Fruit fly (Drosophila melanogaster) whole organism, prepupa: ENCODE results near the gene CG31883.

ENCODE experiments used
- CG11762 ChIP-seq: fragments of 200-800 bp; sonication (Bioruptor generic); optimal IDR thresholded peaks from 3 replicates; lab custom pipeline; 2016; ENCODE audit warnings: missing biosample characterization, missing genetic modification characterization; ENCODE audit not compliant: insufficient read depth
- CG15336 ChIP-seq: fragments of 200-800 bp; sonication (Bioruptor generic); IDR thresholded peaks from 2 replicates; pipeline ENCODE4 v1.3.6; 2022; ENCODE audit warnings: missing biosample characterization, missing genetic modification characterization
- CG1621 ChIP-seq: fragments of 200-800 bp; sonication (Bioruptor generic); optimal IDR thresholded peaks from 3 replicates; lab custom pipeline; 2018; ENCODE audit warnings: missing biosample characterization, mild to moderate bottlenecking, missing genetic modification characterization
- CG16779 ChIP-seq: fragments of 200-800 bp; sonication (Bioruptor generic); optimal IDR thresholded peaks from 3 replicates; lab custom pipeline; 2017; ENCODE audit warnings: missing biosample characterization, mild to moderate bottlenecking, missing genetic modification characterization
- CG31627 ChIP-seq: fragments of 200-800 bp; sonication (Bioruptor generic); optimal IDR thresholded peaks from 3 replicates; lab custom pipeline; 2016; ENCODE audit warnings: missing biosample characterization, missing genetic modification characterization
- CG4318 ChIP-seq: fragments of 200-800 bp; sonication (Bioruptor generic); optimal IDR thresholded peaks from 3 replicates; lab custom pipeline; 2017; ENCODE audit warnings: missing biosample characterization, mild to moderate bottlenecking, missing genetic modification characterization
- CG6163 ChIP-seq: fragments of 200-800 bp; sonication (Bioruptor generic); IDR thresholded peaks from 3 replicates; pipeline ENCODE4 v1.3.6; 2022; ENCODE audit warnings: missing biosample characterization, missing genetic modification characterization
- CG6808 ChIP-seq: fragments of 200-800 bp; sonication (Bioruptor generic); optimal IDR thresholded peaks from 3 replicates; lab custom pipeline; 2017; ENCODE audit warnings: missing biosample characterization, missing genetic modification characterization, mild to moderate bottlenecking, moderate library complexity, missing genetic modification reagents
- CG6854 ChIP-seq: fragments of 200-800 bp; sonication (Bioruptor generic); optimal IDR thresholded peaks from 2 replicates; lab custom pipeline; 2017; ENCODE audit warnings: missing biosample characterization, mild to moderate bottlenecking, missing genetic modification characterization
- CG8319 ChIP-seq: fragments of 200-800 bp; sonication (Bioruptor generic); optimal IDR thresholded peaks from 3 replicates; lab custom pipeline; 2016; ENCODE audit warnings: missing biosample characterization, missing genetic modification characterization
- Hr39 ChIP-seq: fragments of 200-800 bp; sonication (Bioruptor generic); optimal IDR thresholded peaks from 2 replicates; lab custom pipeline; 2016; ENCODE audit warnings: missing biosample characterization, missing genetic modification characterization
- Lpt ChIP-seq: fragments of 200-800 bp; sonication (Bioruptor generic); optimal IDR thresholded peaks from 3 replicates; lab custom pipeline; 2016; ENCODE audit warnings: missing biosample characterization, missing genetic modification characterization
- Sox15 ChIP-seq: fragments of 200-800 bp; sonication (Bioruptor generic); optimal IDR thresholded peaks from 3 replicates; lab custom pipeline; 2016; ENCODE audit warnings: missing biosample characterization, missing genetic modification characterization
- acj6 ChIP-seq: fragments of 200-800 bp; sonication (Bioruptor generic); optimal IDR thresholded peaks from 3 replicates; lab custom pipeline; 2016; ENCODE audit warnings: missing biosample characterization, missing genetic modification characterization
- dsx ChIP-seq: fragments of 200-800 bp; optimal IDR thresholded peaks from 3 replicates; lab custom pipeline; 2019; ENCODE audit warnings: missing biosample characterization, mild to moderate bottlenecking, missing genetic modification characterization, moderate library complexity; ENCODE audit not compliant: poor library complexity, severe bottlenecking
- esn ChIP-seq: fragments of 200-800 bp; sonication (Bioruptor generic); optimal IDR thresholded peaks from 2 replicates; lab custom pipeline; 2016; ENCODE audit warnings: missing biosample characterization, mild to moderate bottlenecking, missing genetic modification characterization, moderate library complexity
- fd59A ChIP-seq: fragments of 200-800 bp; sonication (Bioruptor generic); optimal IDR thresholded peaks from 2 replicates; lab custom pipeline; 2017; ENCODE audit warnings: missing biosample characterization, mild to moderate bottlenecking, missing genetic modification characterization, missing genetic modification reagents
- pdm3 ChIP-seq: fragments of 200-800 bp; sonication (Bioruptor generic); optimal IDR thresholded peaks from 3 replicates; lab custom pipeline; 2016; ENCODE audit warnings: missing biosample characterization, missing genetic modification characterization
- spab ChIP-seq: fragments of 200-800 bp; sonication (Bioruptor generic); optimal IDR thresholded peaks from 2 replicates; lab custom pipeline; 2017; ENCODE audit warnings: missing biosample characterization, mild to moderate bottlenecking, missing genetic modification characterization, missing genetic modification reagents
- ss ChIP-seq, 2 experiments: fragments of 200-800 bp; sonication (Bioruptor generic); optimal IDR thresholded peaks; 2 replicates in 1 of 2; 3 replicates in 1 of 2; lab custom pipeline; 2017 to 2018; ENCODE audit warnings: mild to moderate bottlenecking in 2 of 2, missing biosample characterization in 2 of 2, missing genetic modification characterization in 2 of 2, moderate library complexity in 1 of 2

The CG31883 gene

dm6 chr2L:9576269-9576933, 48.1 kb downstream of the CG31883 start, which contains the start of gene Mtpalpha (continued):
- TF ChIP-seq esn (GFP tag; lab: Kevin White, UChicago) (peak; percentile 43), CG8319 (GFP tag; lab: Kevin White, UChicago) (peak; percentile 83), CG16779 (peak; percentile 99), pdm3 (GFP tag; lab: Kevin White, UChicago) (peak; percentile 58), CG6854 (GFP tag; lab: Kevin White, UChicago) (peak; percentile 99), dsx (GFP tag; lab: Kevin White, UChicago) (peak; percentile 67), spab (GFP tag; lab: Kevin White, UChicago) (peak; percentile 96), Sox15 (GFP tag; lab: Kevin White, UChicago) (no peak), CG6808 (peak; percentile 99), CG4318 (peak; percentile 40), ss (GFP tag; optimal IDR thresholded peaks at IDR 0.05; lab: Kevin White, UChicago) (peak; percentile 99 to 100), Lpt (GFP tag; lab: Kevin White, UChicago) (peak; percentile 90), CG11762 (GFP tag; lab: Kevin White, UChicago) (peak; percentile 91), fd59A (GFP tag; lab: Kevin White, UChicago) (peak; percentile 9), CG31627 (GFP tag; lab: Kevin White, UChicago) (peak; percentile 51), acj6 (GFP tag; lab: Kevin White, UChicago) (no peak), CG1621 (peak; percentile 93), Hr39 (GFP tag; lab: Kevin White, UChicago) (no peak), CG6163 (GFP tag; lab: Robert Waterston, UW) (peak; percentile 84), CG15336 (GFP tag; lab: Robert Waterston, UW) (peak; percentile 86)
